Worm (Caenorhabditis elegans): ENCODE results near the gene Y47D7A.19.

DNA sequence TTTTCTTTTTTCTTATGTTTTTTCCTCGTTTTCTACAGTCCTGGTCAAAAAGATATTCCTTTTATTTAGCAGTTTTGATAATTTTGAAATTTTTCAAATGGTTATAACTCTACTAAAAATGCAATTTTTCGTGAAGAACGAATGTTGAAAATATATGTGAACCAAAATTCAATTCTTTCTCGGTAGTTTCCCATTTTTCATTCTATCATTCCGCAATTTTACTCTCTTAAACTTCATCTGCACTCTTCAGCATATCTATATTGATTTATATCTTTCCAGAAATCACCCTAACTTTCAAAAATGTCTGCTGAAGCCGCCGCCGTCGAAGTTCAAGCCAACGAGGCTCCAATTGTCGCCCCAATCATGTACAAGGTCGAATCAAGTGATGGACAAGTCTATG, 2.0 kb upstream of the Y47D7A.19 start, which contains the start of gene skr-7:
- TF ChIP-seq hlh-1 (tag; optimal IDR thresholded peaks at IDR 0.05) (no peak), nhr-76 (tag; optimal IDR thresholded peaks at IDR 0.05) (no peak), lsy-2 (tag; optimal IDR thresholded peaks at IDR 0.05) (no peak), unc-62 (GFP tag; optimal IDR thresholded peaks at IDR 0.05) (no peak)
